Fruit fly (Drosophila melanogaster) whole organism, pupa: ENCODE measurements around the gene Hmt4-20.

Experiments used
- CG10348 ChIP-seq: fragments of 200-800 bp; sonication (Bioruptor generic); IDR thresholded peaks from 2 replicates; pipeline ENCODE4 v1.3.6; 2022; ENCODE audit warnings: missing biosample characterization, missing genetic modification characterization
- CG12605 ChIP-seq: fragments of 200-800 bp; sonication (Bioruptor generic); IDR thresholded peaks from 2 replicates; pipeline ENCODE4 v1.3.6; 2022; ENCODE audit warnings: missing biosample characterization, missing genetic modification characterization
- CG13204 ChIP-seq: fragments of 200-800 bp; sonication (Bioruptor generic); optimal IDR thresholded peaks from 2 replicates; lab custom pipeline; 2018; ENCODE audit warnings: missing biosample characterization, mild to moderate bottlenecking, missing genetic modification characterization, moderate library complexity
- CG14655 ChIP-seq: fragments of 200-800 bp; sonication (Bioruptor generic); optimal IDR thresholded peaks from 3 replicates; lab custom pipeline; 2017; ENCODE audit warnings: mild to moderate bottlenecking, missing biosample characterization, missing genetic modification reagents, missing genetic modification characterization
- CG15710 ChIP-seq: fragments of 200-800 bp; sonication (Bioruptor generic); optimal IDR thresholded peaks from 2 replicates; lab custom pipeline; 2018; ENCODE audit warnings: missing biosample characterization, mild to moderate bottlenecking, missing genetic modification characterization, moderate library complexity
- CG17806 ChIP-seq: fragments of 200-800 bp; sonication (Bioruptor generic); optimal IDR thresholded peaks from 2 replicates; lab custom pipeline; 2018; ENCODE audit warnings: missing biosample characterization, mild to moderate bottlenecking, missing genetic modification characterization, moderate library complexity
- CG32121 ChIP-seq: fragments of 200-800 bp; sonication (Bioruptor generic); IDR thresholded peaks from 2 replicates; pipeline ENCODE4 v1.3.6; 2022; ENCODE audit warnings: missing biosample characterization, missing genetic modification characterization
- CG34367 ChIP-seq: fragments of 200-800 bp; sonication (Bioruptor generic); optimal IDR thresholded peaks from 2 replicates; lab custom pipeline; 2018; ENCODE audit warnings: missing biosample characterization, mild to moderate bottlenecking, missing genetic modification characterization
- CG4496 ChIP-seq: fragments of 200-800 bp; sonication (Bioruptor generic); IDR thresholded peaks from 3 replicates; pipeline ENCODE4 v1.3.6; 2022; ENCODE audit warnings: missing biosample characterization, missing genetic modification characterization
- CG8159 ChIP-seq: fragments of 200-800 bp; sonication (Bioruptor generic); optimal IDR thresholded peaks from 3 replicates; lab custom pipeline; 2018; ENCODE audit warnings: missing biosample characterization, mild to moderate bottlenecking, missing genetic modification characterization, moderate library complexity
- CG8301 ChIP-seq: fragments of 200-800 bp; sonication (Bioruptor generic); optimal IDR thresholded peaks from 2 replicates; lab custom pipeline; 2018; ENCODE audit warnings: missing biosample characterization, mild to moderate bottlenecking, missing genetic modification characterization
- CG9948 ChIP-seq: fragments of 200-800 bp; sonication (Bioruptor generic); optimal IDR thresholded peaks from 2 replicates; lab custom pipeline; 2018; ENCODE audit warnings: missing biosample characterization, mild to moderate bottlenecking, missing genetic modification characterization, moderate library complexity
- D1 ChIP-seq: fragments of 200-800 bp; sonication (Bioruptor generic); optimal IDR thresholded peaks from 2 replicates; lab custom pipeline; 2018; ENCODE audit warnings: missing biosample characterization, mild to moderate bottlenecking, missing genetic modification characterization, moderate library complexity
- EcR ChIP-seq: fragments of 200-800 bp; sonication (Bioruptor generic); optimal IDR thresholded peaks from 3 replicates; lab custom pipeline; 2019; ENCODE audit warnings: missing biosample characterization, missing genetic modification characterization, mild to moderate bottlenecking, moderate library complexity, missing genetic modification reagents
- Ets98B ChIP-seq: fragments of 200-800 bp; sonication (Bioruptor generic); IDR thresholded peaks from 2 replicates; pipeline ENCODE4 v1.3.6; 2022; ENCODE audit warnings: missing biosample characterization, missing genetic modification characterization
- Pif1A ChIP-seq: fragments of 200-800 bp; sonication (Bioruptor generic); optimal IDR thresholded peaks from 3 replicates; lab custom pipeline; 2016; ENCODE audit warnings: missing biosample characterization, missing genetic modification characterization
- Pif1B ChIP-seq: fragments of 200-800 bp; sonication (Bioruptor generic); optimal IDR thresholded peaks from 3 replicates; lab custom pipeline; 2016; ENCODE audit warnings: missing biosample characterization, missing genetic modification characterization
- Snoo ChIP-seq: fragments of 200-800 bp; sonication (Bioruptor generic); optimal IDR thresholded peaks from 3 replicates; lab custom pipeline; 2017; ENCODE audit warnings: missing biosample characterization, mild to moderate bottlenecking, missing genetic modification characterization, inconsistent platforms
- fd96Ca ChIP-seq: fragments of 200-800 bp; sonication (Bioruptor generic); IDR thresholded peaks from 3 replicates; pipeline ENCODE4 v1.3.6; 2022; ENCODE audit warnings: missing biosample characterization, missing genetic modification characterization
- gl ChIP-seq: fragments of 200-800 bp; sonication (Bioruptor generic); optimal IDR thresholded peaks from 2 replicates; lab custom pipeline; 2018; ENCODE audit warnings: missing biosample characterization, mild to moderate bottlenecking, missing genetic modification characterization
- rn ChIP-seq: fragments of 200-800 bp; sonication (Bioruptor generic); IDR thresholded peaks from 2 replicates; pipeline ENCODE4 v1.3.6; 2022; ENCODE audit warnings: missing biosample characterization, missing genetic modification characterization

The Hmt4-20 gene

DNA sequence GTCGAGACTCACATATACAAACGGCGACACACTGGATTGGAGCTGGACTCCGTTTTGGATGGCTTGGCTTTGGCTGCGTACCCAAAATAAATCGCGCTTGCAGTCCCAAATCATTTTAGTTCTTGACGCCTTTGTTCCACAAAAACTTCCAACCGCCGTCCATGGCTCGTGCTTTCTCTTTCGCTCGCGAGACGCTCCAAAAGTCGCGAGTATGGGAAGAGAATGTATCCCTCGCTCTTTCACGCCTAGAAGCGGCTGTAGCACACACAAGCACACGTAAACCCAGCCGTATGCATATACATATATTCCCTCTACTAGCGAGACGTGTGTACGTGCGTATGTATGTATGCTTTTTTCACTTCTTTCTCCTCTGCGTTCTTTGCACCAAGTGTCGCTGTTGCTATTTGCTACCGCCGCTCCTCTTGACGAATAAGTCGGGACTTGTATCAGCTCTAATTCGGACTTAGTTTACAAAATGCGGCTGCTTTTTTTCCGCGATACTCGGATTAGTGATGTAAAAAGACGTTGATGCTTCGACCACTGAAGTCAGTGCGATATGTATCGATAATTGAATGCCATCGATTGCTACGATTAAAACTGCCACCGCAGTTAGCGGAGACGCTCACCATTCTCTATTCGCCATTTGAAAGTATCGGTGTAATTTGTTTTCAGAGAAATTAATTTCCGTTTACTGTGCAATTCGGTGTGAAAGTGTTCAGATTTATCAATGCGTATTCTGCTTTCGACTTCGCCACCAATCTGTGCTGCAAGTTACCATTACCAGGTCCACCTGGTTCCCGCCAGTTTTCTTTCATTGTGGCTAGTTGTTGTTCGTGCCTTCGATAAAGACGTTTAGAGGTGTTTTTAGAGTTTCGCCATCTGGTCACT lies at the start of gene Hmt4-20, which contains the start of gene SkpA:
Gene Hmt4-20 (minus strand): TSS at position 542 of the 888 bp plus-strand sequence.
Gene SkpA (plus strand): TSS at position 623 of the 888 bp plus-strand sequence.
- TF ChIP-seq Pif1B (GFP tag; lab: Kevin White, UChicago), result no peak
- TF ChIP-seq CG32121 (GFP tag; lab: Robert Waterston, UW), result no peak
- TF ChIP-seq rn (GFP tag; lab: Robert Waterston, UW), result no peak
- TF ChIP-seq CG10348 (GFP tag; lab: Robert Waterston, UW), result no peak
- TF ChIP-seq CG8301, result no peak
- no peak for TF ChIP-seq Pif1A
- TF ChIP-seq D1 (tag; lab: Kevin White, UChicago), result no peak
- TF ChIP-seq CG13204 (GFP tag; lab: Kevin White, UChicago), result no peak
- no peak for TF ChIP-seq fd96Ca
- no peak for TF ChIP-seq CG34367 (tag; lab: Kevin White, UChicago)
- TF ChIP-seq CG12605 (GFP tag; lab: Robert Waterston, UW), result no peak
- TF ChIP-seq CG9948, result no peak
- no peak for TF ChIP-seq CG8159 (tag; lab: Kevin White, UChicago)
- no peak for TF ChIP-seq CG4496
- no peak for TF ChIP-seq Snoo (tag; lab: Kevin White, UChicago)
- TF ChIP-seq EcR, result no peak
- no peak for TF ChIP-seq CG15710 (tag; lab: Kevin White, UChicago)
- TF ChIP-seq CG17806 (tag; lab: Kevin White, UChicago), result no peak
- no peak for TF ChIP-seq CG14655 (GFP tag; lab: Kevin White, UChicago)
- TF ChIP-seq, all 21 proteins: peak for 0

DNA sequence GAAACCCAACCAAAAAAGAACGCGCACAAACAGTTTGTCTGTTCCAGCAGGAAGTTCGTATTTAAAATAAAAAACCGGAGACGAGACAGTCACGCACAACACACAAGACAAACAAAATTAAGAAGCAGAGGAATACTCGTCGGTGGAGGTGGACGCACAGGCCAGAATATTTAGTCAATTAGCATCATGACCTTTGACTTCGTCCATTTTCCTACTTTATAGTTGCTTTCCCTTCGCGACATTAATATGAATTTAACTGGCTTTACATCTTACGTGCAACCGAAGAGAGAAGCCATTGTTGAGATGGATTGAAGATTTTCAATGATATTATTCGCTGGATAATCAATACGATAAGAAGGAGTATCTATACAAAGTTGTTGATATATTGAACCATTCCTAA lies 46.7 kb upstream of the Hmt4-20 start:
- no peak for TF ChIP-seq Pif1B (GFP tag; lab: Kevin White, UChicago)
- no peak for TF ChIP-seq fd96Ca
- TF ChIP-seq CG17806 (tag; lab: Kevin White, UChicago), result no peak
- no peak for TF ChIP-seq Pif1A
- TF ChIP-seq CG13204 (GFP tag; lab: Kevin White, UChicago), result no peak
- no peak for TF ChIP-seq rn (GFP tag; lab: Robert Waterston, UW)

DNA sequence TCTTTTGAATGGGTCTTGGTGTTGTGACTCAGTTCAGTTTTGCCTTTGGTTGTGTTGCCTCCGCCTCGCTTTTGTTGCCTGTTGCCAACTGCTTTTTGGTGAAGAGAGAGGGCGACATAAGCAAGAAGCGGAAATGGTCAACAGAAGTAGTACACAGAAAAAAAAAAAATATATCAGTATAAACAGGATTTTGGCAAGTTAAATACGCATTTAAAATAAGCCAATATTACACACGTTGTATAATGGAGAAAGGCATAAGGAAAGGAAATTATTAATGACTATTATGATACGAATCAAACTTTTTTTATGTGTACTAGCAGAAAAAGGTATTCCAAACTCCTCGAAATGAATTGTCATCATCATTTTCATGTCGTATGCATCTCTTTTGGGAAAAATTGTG lies 40.2 kb upstream of the Hmt4-20 start:
- TF ChIP-seq CG34367 (tag; lab: Kevin White, UChicago) (no peak), CG15710 (tag; lab: Kevin White, UChicago) (peak; percentile 13), CG12605 (GFP tag; lab: Robert Waterston, UW) (no peak), CG9948 (peak; percentile 7), Pif1B (GFP tag; lab: Kevin White, UChicago) (no peak), CG17806 (tag; lab: Kevin White, UChicago) (peak; percentile 24), Pif1A (peak; percentile 25), Snoo (tag; lab: Kevin White, UChicago) (no peak), CG32121 (GFP tag; lab: Robert Waterston, UW) (no peak), CG8159 (tag; lab: Kevin White, UChicago) (peak; percentile 33)

dm6 chrX:694776-695175 lies 38.9 kb upstream of the Hmt4-20 start:
- TF ChIP-seq Pif1A, result no peak
- no peak for TF ChIP-seq CG8159 (tag; lab: Kevin White, UChicago)
- no peak for TF ChIP-seq CG14655 (GFP tag; lab: Kevin White, UChicago)
- no peak for TF ChIP-seq D1 (tag; lab: Kevin White, UChicago)
- no peak for TF ChIP-seq Pif1B (GFP tag; lab: Kevin White, UChicago)
- TF ChIP-seq, all 21 proteins: peak for 0

DNA sequence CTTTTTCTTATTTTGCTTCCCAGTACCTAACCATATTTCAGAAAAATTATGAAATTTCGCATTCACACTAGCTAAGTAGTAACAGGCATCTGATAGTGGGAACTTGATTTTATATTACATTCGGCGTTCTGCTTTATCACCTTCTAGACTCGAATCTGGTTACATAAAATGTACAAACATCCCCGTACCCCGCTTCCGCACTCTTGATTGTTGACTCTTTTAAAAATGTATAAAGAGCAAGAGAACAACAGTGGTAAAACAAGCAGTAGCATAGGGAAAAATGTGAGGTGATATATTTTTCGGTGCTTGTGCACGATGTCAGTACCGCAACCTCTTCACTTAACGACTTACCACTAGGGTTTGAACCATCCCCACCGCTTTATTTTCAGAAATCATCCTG lies 38.5 kb upstream of the Hmt4-20 start:
- TF ChIP-seq CG8159 (tag; lab: Kevin White, UChicago), result no peak
- no peak for TF ChIP-seq CG8301
- TF ChIP-seq CG9948, result no peak
- TF ChIP-seq CG4496, result no peak
- no peak for TF ChIP-seq CG13204 (GFP tag; lab: Kevin White, UChicago)
- no peak for TF ChIP-seq Snoo (tag; lab: Kevin White, UChicago)
- TF ChIP-seq CG12605 (GFP tag; lab: Robert Waterston, UW), result no peak
- TF ChIP-seq fd96Ca, result no peak
- TF ChIP-seq gl (tag; lab: Kevin White, UChicago), result no peak
- TF ChIP-seq Ets98B (GFP tag; lab: Robert Waterston, UW), result no peak
- no peak for TF ChIP-seq CG14655 (GFP tag; lab: Kevin White, UChicago)
- TF ChIP-seq Pif1A, result no peak
- TF ChIP-seq CG34367 (tag; lab: Kevin White, UChicago), result no peak

DNA sequence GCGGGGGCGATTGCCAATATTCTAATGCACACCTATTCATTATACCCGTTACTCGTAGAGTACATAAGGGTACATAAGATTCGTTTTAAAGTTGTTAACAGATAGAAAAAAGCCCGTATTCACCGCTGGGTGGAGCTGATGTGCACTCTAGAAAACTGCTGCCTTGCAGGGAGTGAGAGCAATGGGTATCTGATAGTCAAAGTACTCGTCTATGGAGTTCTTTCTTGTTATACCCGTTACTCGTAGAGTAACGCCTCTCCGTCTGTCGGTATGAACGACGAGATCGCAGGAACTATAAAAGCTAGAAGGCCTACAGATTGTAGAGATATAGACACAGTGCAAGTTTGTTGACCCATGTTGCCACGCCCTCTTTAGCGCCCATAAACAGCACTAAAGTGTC lies 38.1 kb upstream of the Hmt4-20 start:
- no peak for TF ChIP-seq CG13204 (GFP tag; lab: Kevin White, UChicago)
- no peak for TF ChIP-seq CG8301
- TF ChIP-seq D1 (tag; lab: Kevin White, UChicago), result no peak
- TF ChIP-seq CG12605 (GFP tag; lab: Robert Waterston, UW), result no peak
- no peak for TF ChIP-seq CG17806 (tag; lab: Kevin White, UChicago)
- TF ChIP-seq Pif1A, result no peak
- TF ChIP-seq CG8159 (tag; lab: Kevin White, UChicago), result no peak
- no peak for TF ChIP-seq CG34367 (tag; lab: Kevin White, UChicago)
- TF ChIP-seq rn (GFP tag; lab: Robert Waterston, UW), result no peak
- no peak for TF ChIP-seq Snoo (tag; lab: Kevin White, UChicago)
- no peak for TF ChIP-seq Pif1B (GFP tag; lab: Kevin White, UChicago)
- TF ChIP-seq EcR, result no peak
- no peak for TF ChIP-seq CG10348 (GFP tag; lab: Robert Waterston, UW)
- no peak for TF ChIP-seq CG4496
- TF ChIP-seq CG9948, result no peak
- TF ChIP-seq gl (tag; lab: Kevin White, UChicago), result no peak
- no peak for TF ChIP-seq fd96Ca
- TF ChIP-seq CG15710 (tag; lab: Kevin White, UChicago), result no peak
- no peak for TF ChIP-seq Ets98B (GFP tag; lab: Robert Waterston, UW)
- TF ChIP-seq CG14655 (GFP tag; lab: Kevin White, UChicago), result no peak
- TF ChIP-seq, all 21 proteins: peak for 0
